Worm (Caenorhabditis elegans): ENCODE measurements around the gene C07H6.9.

DNA sequence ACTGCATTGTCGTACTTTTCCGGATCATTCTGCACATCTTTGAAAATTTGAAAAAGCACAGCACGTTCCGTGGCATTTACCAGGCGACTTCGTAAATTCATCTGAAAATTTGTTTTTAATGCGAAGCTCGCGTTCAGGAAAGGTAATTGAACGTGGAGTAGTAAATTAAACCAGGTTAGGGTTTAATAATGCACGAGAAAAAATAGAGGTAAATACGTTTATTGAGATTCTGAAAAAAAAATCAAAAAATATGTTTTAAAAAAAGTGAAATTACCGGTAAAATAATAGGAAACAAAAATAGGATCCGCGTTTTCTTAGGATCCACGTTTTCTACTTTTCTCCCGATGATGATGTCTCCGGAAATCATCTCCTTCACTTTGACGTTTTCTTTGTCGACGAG is 19.2 kb upstream of the C07H6.9 start, which contains the start of gene clk-2:
- no peak for TF ChIP-seq nhr-12 (tag; optimal IDR thresholded peaks at IDR 0.05)
- TF ChIP-seq efl-1 (optimal IDR thresholded peaks at IDR 0.05) = no peak
- no peak for TF ChIP-seq efl-1 (GFP tag; optimal IDR thresholded peaks at IDR 0.05 in 1 of 2)
- TF ChIP-seq zag-1 (tag; optimal IDR thresholded peaks at IDR 0.05) = no peak
- no peak for TF ChIP-seq ztf-4 (tag; optimal IDR thresholded peaks at IDR 0.05)
- no peak for TF ChIP-seq blmp-1 (tag; optimal IDR thresholded peaks at IDR 0.05)
- no peak for TF ChIP-seq lin-35 (GFP tag; optimal IDR thresholded peaks at IDR 0.05)
- no peak for TF ChIP-seq nhr-237 (tag; optimal IDR thresholded peaks at IDR 0.05)
- TF ChIP-seq lin-13 (GFP tag; optimal IDR thresholded peaks at IDR 0.05) = no peak
- no peak for TF ChIP-seq lin-15B (tag; optimal IDR thresholded peaks at IDR 0.05)
